Fruit fly (Drosophila melanogaster): ENCODE results near the gene MED30.

Gene MED30

DNA sequence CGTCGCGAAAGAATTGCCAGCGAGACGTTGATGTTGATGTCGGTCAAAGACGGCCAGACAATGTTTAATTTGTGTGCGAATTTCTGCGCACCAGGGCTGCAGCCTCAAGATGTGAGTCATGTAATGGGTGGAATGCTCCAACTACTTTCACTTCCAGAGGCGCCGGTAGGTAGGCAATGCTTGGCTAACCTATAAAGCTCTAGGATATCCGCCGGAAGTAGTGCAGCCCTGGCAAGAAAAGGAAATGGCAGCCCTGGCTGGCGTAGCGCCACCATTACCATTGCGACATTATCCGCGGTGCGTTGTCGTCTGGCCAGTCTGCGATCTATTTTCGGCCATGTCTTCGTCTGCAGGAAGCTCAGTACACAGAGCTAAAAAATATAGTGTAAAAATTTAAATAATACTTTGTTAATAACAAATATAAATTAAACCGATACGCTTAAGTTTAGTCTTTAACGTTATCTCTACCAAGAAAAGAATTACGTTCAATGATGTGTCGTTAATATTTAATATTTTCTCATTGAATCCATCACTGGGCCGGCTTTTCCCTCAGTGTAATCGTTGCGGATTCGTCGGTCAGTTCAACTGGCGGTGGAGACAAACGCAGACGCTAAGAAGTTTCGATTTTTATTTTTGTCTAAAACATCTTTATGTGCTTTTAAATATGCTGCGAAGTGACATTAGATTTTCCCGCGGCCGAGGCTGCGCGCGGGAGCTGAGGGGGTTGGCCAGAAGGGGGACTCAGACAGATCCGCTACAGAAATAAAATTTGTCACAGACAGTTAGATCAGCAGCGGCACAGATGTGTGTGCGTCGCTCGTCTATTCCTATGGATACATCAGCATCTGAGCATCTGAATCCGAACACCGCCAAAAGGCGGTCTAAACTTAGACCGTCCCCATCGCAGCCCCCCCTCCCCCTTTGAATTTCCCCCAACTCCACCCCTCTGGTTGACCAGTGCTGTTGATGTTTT is 42.0 kb downstream of the MED30 start (continued):
- TF ChIP-seq CG6808 (GFP tag; optimal IDR thresholded peaks at IDR 0.05) (peak; percentile 63), eg (GFP tag; IDR thresholded peaks at IDR 0.05) (peak; percentile 96), CG8632 (GFP tag; optimal IDR thresholded peaks at IDR 0.05) (no peak), Hr4 (GFP tag; optimal IDR thresholded peaks at IDR 0.05) (peak; percentile 87), Blimp-1 (GFP tag; optimal IDR thresholded peaks at IDR 0.05) (peak; percentile 71), Gug (GFP tag; IDR thresholded peaks at IDR 0.05) (peak; percentile 78), CG32006 (GFP tag; optimal IDR thresholded peaks at IDR 0.05) (peak; percentile 86), CG8119 (GFP tag; IDR thresholded peaks at IDR 0.05) (peak; percentile 85; the same call in 2 of the 3 replicates), CG3919 (GFP tag; optimal IDR thresholded peaks at IDR 0.05) (peak; percentile 80), CG8319 (GFP tag; optimal IDR thresholded peaks at IDR 0.05) (peak; percentile 0), fd59A (GFP tag; optimal IDR thresholded peaks at IDR 0.05) (peak; percentile 33), fd85E (GFP tag; optimal IDR thresholded peaks at IDR 0.05) (no peak), CG11902 (GFP tag; optimal IDR thresholded peaks at IDR 0.05) (no peak), cyc (GFP tag; optimal IDR thresholded peaks at IDR 0.05) (peak; percentile 51), OdsH (GFP tag; optimal IDR thresholded peaks at IDR 0.05) (peak; percentile 76), CG6163 (GFP tag; IDR thresholded peaks at IDR 0.05) (peak; percentile 89), achi (GFP tag; optimal IDR thresholded peaks at IDR 0.05) (peak; percentile 73), CG9139 (GFP tag; optimal IDR thresholded peaks at IDR 0.05) (peak; percentile 56), Eip78C (GFP tag) (peak; percentile 87), CG31627 (GFP tag; optimal IDR thresholded peaks at IDR 0.05) (peak; percentile 30), Ets21C (GFP tag; optimal IDR thresholded peaks at IDR 0.05) (no peak), dsx (GFP tag; optimal IDR thresholded peaks at IDR 0.05; ENCODE audit: poor library complexity, severe bottlenecking) (peak; percentile 41), CG7368 (GFP tag; optimal IDR thresholded peaks at IDR 0.05) (peak; percentile 71), dac (GFP tag; optimal IDR thresholded peaks at IDR 0.05) (peak; percentile 83), Smox (GFP tag; optimal IDR thresholded peaks at IDR 0.05) (peak; percentile 47), Sox15 (GFP tag; optimal IDR thresholded peaks at IDR 0.05) (no peak), CG6276 (GFP tag; optimal IDR thresholded peaks at IDR 0.05) (peak; percentile 89), fkh (GFP tag; optimal IDR thresholded peaks at IDR 0.05) (peak; percentile 25), spab (GFP tag; optimal IDR thresholded peaks at IDR 0.05) (peak; percentile 34), Eip75B (GFP tag; optimal IDR thresholded peaks at IDR 0.05) (peak; percentile 50), Hr39 (GFP tag; optimal IDR thresholded peaks at IDR 0.05) (peak; percentile 62), CG1621 (tag; optimal IDR thresholded peaks at IDR 0.05) (peak; percentile 39), lz (GFP tag; optimal IDR thresholded peaks at IDR 0.05) (peak; percentile 39)

DNA sequence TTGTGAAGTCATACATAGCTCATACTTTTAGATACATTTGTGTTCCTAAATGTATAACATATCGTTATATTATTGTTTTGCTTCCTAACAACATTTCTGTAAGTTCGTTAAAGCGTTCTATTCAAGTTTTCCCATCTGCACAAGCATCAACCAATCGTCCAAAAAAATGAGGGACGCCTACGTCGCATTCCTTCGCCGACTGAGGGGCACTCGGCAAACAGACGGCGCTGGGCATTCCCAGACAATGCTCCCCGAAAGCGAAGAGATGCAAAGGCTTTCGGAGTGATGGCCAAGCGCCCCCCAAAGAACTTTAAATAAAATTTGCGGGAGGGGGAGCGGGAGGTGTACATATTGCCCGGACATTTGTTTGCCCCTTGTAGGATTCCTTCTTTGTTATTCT is 43.1 kb downstream of the MED30 start:
- no peak for TF ChIP-seq CG6808 (GFP tag; optimal IDR thresholded peaks at IDR 0.05)

DNA sequence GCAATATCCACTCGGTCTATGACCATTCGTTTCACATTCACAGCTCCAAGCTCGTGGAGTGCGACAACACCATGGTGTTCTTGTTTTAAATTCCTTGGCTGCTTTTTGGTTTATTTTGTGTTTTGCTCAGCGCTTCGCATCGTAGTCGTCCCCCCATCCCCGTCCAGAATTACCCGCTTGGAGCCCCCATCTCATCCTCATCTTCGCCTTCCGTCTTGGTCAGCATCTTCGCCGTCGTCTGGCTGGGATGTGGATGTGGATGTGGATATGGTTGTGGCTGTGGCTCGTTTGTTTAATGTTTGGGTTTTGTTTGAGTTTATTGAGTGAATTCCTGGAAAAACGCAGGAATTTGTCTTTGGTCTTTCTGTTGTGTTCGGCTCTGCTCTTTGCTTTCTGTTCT is 44.7 kb downstream of the MED30 start:
- TF ChIP-seq Gug (GFP tag; IDR thresholded peaks at IDR 0.05): no peak
- no peak for TF ChIP-seq Sox15 (GFP tag; optimal IDR thresholded peaks at IDR 0.05)
- TF ChIP-seq Sox14 (GFP tag; optimal IDR thresholded peaks at IDR 0.05): no peak
- TF ChIP-seq CG1621 (tag; optimal IDR thresholded peaks at IDR 0.05): no peak
- TF ChIP-seq CG34406 (GFP tag; optimal IDR thresholded peaks at IDR 0.05): no peak
- no peak for TF ChIP-seq fkh (GFP tag; optimal IDR thresholded peaks at IDR 0.05)
- no peak for TF ChIP-seq topi (GFP tag; optimal IDR thresholded peaks at IDR 0.05)
- no peak for TF ChIP-seq esn (GFP tag; optimal IDR thresholded peaks at IDR 0.05)
- no peak for TF ChIP-seq CG6792 (GFP tag; optimal IDR thresholded peaks at IDR 0.05)
- TF ChIP-seq eg (GFP tag; IDR thresholded peaks at IDR 0.05): peak; percentile 7; the same call in 1 of the 3 replicates
- no peak for TF ChIP-seq CG10669 (GFP tag; optimal IDR thresholded peaks at IDR 0.05)
- no peak for TF ChIP-seq CG16779 (tag; optimal IDR thresholded peaks at IDR 0.05)
- no peak for TF ChIP-seq acj6 (GFP tag; optimal IDR thresholded peaks at IDR 0.05)
- no peak for TF ChIP-seq CG7368 (GFP tag; optimal IDR thresholded peaks at IDR 0.05)
- no peak for TF ChIP-seq Ets96B (tag; optimal IDR thresholded peaks at IDR 0.05)
- peak; percentile 8 for TF ChIP-seq CG3919 (GFP tag; optimal IDR thresholded peaks at IDR 0.05)
- no peak for TF ChIP-seq dac (GFP tag; optimal IDR thresholded peaks at IDR 0.05)
- TF ChIP-seq Hr38 (GFP tag; optimal IDR thresholded peaks at IDR 0.05): no peak
- no peak for TF ChIP-seq dsx (GFP tag; optimal IDR thresholded peaks at IDR 0.05; ENCODE audit: poor library complexity, severe bottlenecking)
- TF ChIP-seq CG11902 (GFP tag; optimal IDR thresholded peaks at IDR 0.05): no peak
- no peak for TF ChIP-seq OdsH (GFP tag; optimal IDR thresholded peaks at IDR 0.05)
- TF ChIP-seq Eip78C (GFP tag): no peak
- TF ChIP-seq fd59A (GFP tag; optimal IDR thresholded peaks at IDR 0.05): no peak
- TF ChIP-seq CG4318 (GFP tag; optimal IDR thresholded peaks at IDR 0.05): no peak
- peak; percentile 2 for TF ChIP-seq CG6808 (GFP tag; optimal IDR thresholded peaks at IDR 0.05)
- no peak for TF ChIP-seq CG3032 (tag; optimal IDR thresholded peaks at IDR 0.05)
- TF ChIP-seq spab (GFP tag; optimal IDR thresholded peaks at IDR 0.05): no peak
- no peak for TF ChIP-seq CG9139 (GFP tag; optimal IDR thresholded peaks at IDR 0.05)

Data from whole organism, prepupa.